Worm (Caenorhabditis elegans) whole organism, L3 larva: Measurements from ENCODE around the gene enpp-1.
"Not testable (repeated sequence)": the region's sequence is repeated elsewhere in the genome, so short reads cannot be mapped to it uniquely, and the experiment has no call there.

Experiments used
- ZK546.5 ChIP-seq: sonication (generic microtip); optimal IDR thresholded peaks from 2 replicates; lab custom pipeline; 2017; ENCODE audit warnings: missing biosample characterization, missing genetic modification characterization
- aly-2 ChIP-seq: fragments of 150-350 bp; optimal IDR thresholded peaks from 2 replicates; lab custom pipeline; 2014; ENCODE audit warnings: missing biosample characterization, missing genetic modification characterization
- ama-1 ChIP-seq: fragments of 150-350 bp; optimal IDR thresholded peaks from 2 replicates; lab custom pipeline; 2018
- ceh-28 ChIP-seq: fragments of 150-350 bp; optimal IDR thresholded peaks from 2 replicates; lab custom pipeline; 2014; ENCODE audit warnings: missing biosample characterization, missing genetic modification reagents, missing genetic modification characterization
- ceh-82 ChIP-seq: fragments of 150-350 bp; optimal IDR thresholded peaks from 2 replicates; lab custom pipeline; 2014; ENCODE audit warnings: missing biosample characterization, missing genetic modification characterization
- ceh-9 ChIP-seq: sonication (generic microtip); optimal IDR thresholded peaks from 2 replicates; lab custom pipeline; 2018; ENCODE audit warnings: missing biosample characterization, missing genetic modification characterization
- daf-12 ChIP-seq: fragments of 150-350 bp; optimal IDR thresholded peaks from 2 replicates; lab custom pipeline; 2014; ENCODE audit warnings: missing biosample characterization, missing genetic modification reagents, missing genetic modification characterization
- egl-27 ChIP-seq: sonication (generic microtip); optimal IDR thresholded peaks from 4 replicates; lab custom pipeline; 2017; ENCODE audit warnings: missing biosample characterization, missing genetic modification reagents, missing genetic modification characterization
- egl-5 ChIP-seq: fragments of 150-350 bp; optimal IDR thresholded peaks from 2 replicates; lab custom pipeline; 2017; ENCODE audit warnings: missing biosample characterization, missing genetic modification reagents, missing genetic modification characterization, inconsistent platforms
- elt-1 ChIP-seq: fragments of 150-350 bp; optimal IDR thresholded peaks from 2 replicates; lab custom pipeline; 2014; ENCODE audit warnings: missing biosample characterization, missing genetic modification characterization
- elt-2 ChIP-seq: sonication (generic microtip); optimal IDR thresholded peaks from 2 replicates; lab custom pipeline; 2016; ENCODE audit warnings: missing genetic modification reagents, mild to moderate bottlenecking, missing genetic modification characterization, missing compliant biosample characterization
- elt-3 ChIP-seq, 3 experiments: fragments of 150-350 bp in 1 of 3; sonication (generic microtip) in 2 of 3; optimal IDR thresholded peaks; 2 replicates in 2 of 3; 4 replicates in 1 of 3; lab custom pipeline; 2014 to 2017; ENCODE audit warnings: missing biosample characterization in 3 of 3, missing genetic modification characterization in 3 of 3
- eor-1 ChIP-seq, 2 experiments: fragments of 150-350 bp; optimal IDR thresholded peaks; 2 replicates each; lab custom pipeline; 2014 to 2018; ENCODE audit warnings: missing biosample characterization in 2 of 2, missing genetic modification characterization in 2 of 2
- fkh-10 ChIP-seq: sonication (generic microtip); optimal IDR thresholded peaks from 2 replicates; lab custom pipeline; 2017; ENCODE audit warnings: missing biosample characterization, missing genetic modification reagents, missing genetic modification characterization
- fos-1 ChIP-seq: fragments of 150-350 bp; optimal IDR thresholded peaks from 2 replicates; lab custom pipeline; 2014; ENCODE audit warnings: missing biosample characterization, missing genetic modification characterization
- hmg-11 ChIP-seq: sonication (generic microtip); optimal IDR thresholded peaks from 2 replicates; lab custom pipeline; 2016; ENCODE audit warnings: missing genetic modification characterization, missing compliant biosample characterization
- jun-1 ChIP-seq: fragments of 150-350 bp; optimal IDR thresholded peaks from 2 replicates; lab custom pipeline; 2014; ENCODE audit warnings: missing biosample characterization, missing genetic modification reagents, missing genetic modification characterization
- lin-15B ChIP-seq: fragments of 150-350 bp; optimal IDR thresholded peaks from 2 replicates; lab custom pipeline; 2014; ENCODE audit warnings: missing biosample characterization, missing genetic modification characterization
- lsy-12 ChIP-seq: sonication (generic microtip); optimal IDR thresholded peaks from 2 replicates; lab custom pipeline; 2016; ENCODE audit warnings: mild to moderate bottlenecking, missing genetic modification characterization, missing compliant biosample characterization
- mdl-1 ChIP-seq: fragments of 150-350 bp; optimal IDR thresholded peaks from 2 replicates; lab custom pipeline; 2014; ENCODE audit warnings: missing biosample characterization, missing genetic modification characterization
- mml-1 ChIP-seq: fragments of 150-350 bp; sonication (generic microtip); optimal IDR thresholded peaks from 3 replicates; lab custom pipeline; 2014; ENCODE audit warnings: missing biosample characterization, missing genetic modification characterization
- nhr-11 ChIP-seq: fragments of 150-350 bp; optimal IDR thresholded peaks from 2 replicates; lab custom pipeline; 2014; ENCODE audit warnings: missing biosample characterization, missing genetic modification characterization
- nhr-12 ChIP-seq: fragments of 150-350 bp; optimal IDR thresholded peaks from 2 replicates; lab custom pipeline; 2014; ENCODE audit warnings: missing biosample characterization, missing genetic modification characterization
- nhr-25 ChIP-seq: sonication (generic microtip); optimal IDR thresholded peaks from 2 replicates; lab custom pipeline; 2017; ENCODE audit warnings: missing biosample characterization, missing genetic modification characterization
- nhr-28 ChIP-seq: fragments of 150-350 bp; optimal IDR thresholded peaks from 2 replicates; lab custom pipeline; 2014; ENCODE audit warnings: missing biosample characterization, missing genetic modification characterization
- nhr-67 ChIP-seq: fragments of 150-350 bp; optimal IDR thresholded peaks from 2 replicates; lab custom pipeline; 2014; ENCODE audit warnings: missing biosample characterization, missing genetic modification characterization
- nhr-76 ChIP-seq: fragments of 150-350 bp; sonication (generic microtip); optimal IDR thresholded peaks from 5 replicates; lab custom pipeline; 2014; ENCODE audit warnings: missing biosample characterization, missing genetic modification characterization
- nhr-77 ChIP-seq: fragments of 150-350 bp; optimal IDR thresholded peaks from 2 replicates; lab custom pipeline; 2014; ENCODE audit warnings: missing biosample characterization, missing genetic modification characterization
- pha-4 ChIP-seq: fragments of 150-350 bp; optimal IDR thresholded peaks from 2 replicates; lab custom pipeline; 2014; ENCODE audit warnings: missing biosample characterization, missing genetic modification reagents, missing genetic modification characterization
- pqm-1 ChIP-seq: fragments of 150-350 bp; optimal IDR thresholded peaks from 2 replicates; lab custom pipeline; 2017; ENCODE audit warnings: missing biosample characterization, missing genetic modification characterization, inconsistent platforms
- sea-2 ChIP-seq: fragments of 150-350 bp; sonication (generic microtip); optimal IDR thresholded peaks from 4 replicates; lab custom pipeline; 2014; ENCODE audit warnings: missing biosample characterization, missing genetic modification reagents, missing genetic modification characterization
- skn-1 ChIP-seq: fragments of 150-350 bp; optimal IDR thresholded peaks from 2 replicates; lab custom pipeline; 2014; ENCODE audit warnings: missing biosample characterization, missing genetic modification characterization
- snpc-4 ChIP-seq: fragments of 150-350 bp; optimal IDR thresholded peaks from 2 replicates; lab custom pipeline; 2014; ENCODE audit warnings: missing biosample characterization, missing genetic modification characterization
- tbx-2 ChIP-seq: sonication (generic microtip); optimal IDR thresholded peaks from 2 replicates; lab custom pipeline; 2016; ENCODE audit warnings: mild to moderate bottlenecking, missing genetic modification characterization, missing compliant biosample characterization
- unc-39 ChIP-seq: sonication (generic microtip); optimal IDR thresholded peaks from 4 replicates; lab custom pipeline; 2017; ENCODE audit warnings: missing biosample characterization, missing genetic modification characterization
- zag-1 ChIP-seq: fragments of 150-350 bp; optimal IDR thresholded peaks from 2 replicates; lab custom pipeline; 2014; ENCODE audit warnings: missing biosample characterization, missing genetic modification characterization
- ztf-4 ChIP-seq: fragments of 150-350 bp; optimal IDR thresholded peaks from 2 replicates; lab custom pipeline; 2014; ENCODE audit warnings: missing biosample characterization, missing genetic modification characterization

enpp-1 gene

DNA sequence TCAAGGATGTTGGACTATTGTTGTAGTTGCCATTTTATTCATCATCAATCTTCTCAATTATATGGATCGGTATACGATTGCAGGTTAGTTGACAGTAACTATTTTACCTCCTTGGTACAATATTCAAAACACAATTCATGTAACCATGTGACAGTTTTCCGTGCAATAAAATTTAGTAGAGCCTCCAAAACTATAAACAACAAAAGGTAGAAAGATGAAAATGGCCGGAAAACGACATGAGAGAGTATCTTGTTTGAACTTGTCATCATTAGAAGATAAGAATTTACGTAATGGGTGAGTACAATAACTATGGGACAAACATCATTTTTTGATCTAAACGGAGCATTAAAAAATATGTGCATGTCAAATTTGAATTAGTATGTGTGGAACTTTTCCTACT is 16.1 kb upstream of the enpp-1 start:
- TF ChIP-seq mml-1 (tag; lab: Kevin White, UChicago) (no peak), aly-2 (tag; lab: Kevin White, UChicago) (no peak), ceh-82 (no peak), pqm-1 (peak; percentile 14), elt-2 (tag; lab: Kevin White, UChicago) (peak; percentile 17)

- TF ChIP-seq tbx-2 (tag; lab: Kevin White, UChicago) (no peak), ceh-9 (tag; lab: Kevin White, UChicago) (no peak), mml-1 (tag; lab: Kevin White, UChicago) (no peak), nhr-67 (tag; lab: Kevin White, UChicago) (no peak), lsy-12 (tag; lab: Kevin White, UChicago) (no peak), fos-1 (no peak), nhr-12 (tag; lab: Kevin White, UChicago) (no peak), zag-1 (tag; lab: Kevin White, UChicago) (no peak), hmg-11 (tag; lab: Kevin White, UChicago) (no peak), ztf-4 (tag; lab: Kevin White, UChicago) (no peak), eor-1 (tag; optimal IDR thresholded peaks at IDR 0.05; lab: Kevin White, UChicago) (no peak), ceh-82 (no peak), nhr-11 (no peak)
Measured at ce11 chrV:12117567-12118053, 13.6 kb upstream of the enpp-1 start, which contains the start of gene C13C4.8. TSS of gene C13C4.8 (plus strand) at chrV:12118003.

ce11 chrV:12120381-12120780 is 10.9 kb upstream of the enpp-1 start, which contains the start of gene C13C4.7:
TSS of gene C13C4.7 (minus strand) at chrV:12120481.
- no peak for TF ChIP-seq pha-4 (tag; lab: Kevin White, UChicago)
- no peak for TF ChIP-seq ZK546.5 (tag; lab: Kevin White, UChicago)
- no peak for TF ChIP-seq lsy-12 (tag; lab: Kevin White, UChicago)
- no peak for TF ChIP-seq ceh-82
- no peak for TF ChIP-seq jun-1 (tag; lab: Kevin White, UChicago)
- TF ChIP-seq fos-1, result no peak
- TF ChIP-seq egl-27, result no peak
- TF ChIP-seq elt-1 (tag; lab: Kevin White, UChicago), result no peak
- TF ChIP-seq elt-3 (tag; optimal IDR thresholded peaks at IDR 0.05; lab: Kevin White, UChicago), result no peak
- no peak for TF ChIP-seq ceh-28 (tag; lab: Kevin White, UChicago)
- TF ChIP-seq nhr-77 (tag; lab: Kevin White, UChicago), result no peak
- TF ChIP-seq mdl-1, result no peak
- no peak for TF ChIP-seq nhr-25 (tag; lab: Kevin White, UChicago)
- no peak for TF ChIP-seq elt-2 (tag; lab: Kevin White, UChicago)
- TF ChIP-seq daf-12 (tag; lab: Kevin White, UChicago), result no peak

DNA sequence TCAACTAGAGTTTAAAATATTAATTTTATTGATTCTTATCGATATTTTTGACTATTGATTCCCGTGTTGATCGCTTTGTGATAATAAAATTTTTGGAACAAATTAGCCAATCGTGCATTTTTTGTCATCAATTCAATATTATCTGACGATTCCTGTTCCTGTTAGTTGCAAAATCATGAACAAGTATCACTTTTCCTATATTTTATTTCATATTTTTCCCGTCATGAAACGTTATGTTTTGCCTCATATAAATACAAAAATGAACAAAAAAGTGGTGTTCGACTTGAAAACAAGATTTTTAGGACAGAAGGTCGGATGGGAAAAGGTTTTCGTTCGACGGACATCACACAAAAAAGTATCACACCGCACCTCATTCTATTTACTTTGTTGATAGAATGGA is 10.0 kb upstream of the enpp-1 start, which contains the start of gene C13C4.6:
TSS of gene C13C4.6 (plus strand) at position 301 of the 400 bp plus-strand sequence.
- peak; percentile 10 for TF ChIP-seq elt-2 (tag; lab: Kevin White, UChicago)
- no peak for TF ChIP-seq aly-2 (tag; lab: Kevin White, UChicago)
- no peak for TF ChIP-seq daf-12 (tag; lab: Kevin White, UChicago)
- TF ChIP-seq skn-1 (tag; lab: Kevin White, UChicago), result no peak
- no peak for TF ChIP-seq nhr-77 (tag; lab: Kevin White, UChicago)

DNA sequence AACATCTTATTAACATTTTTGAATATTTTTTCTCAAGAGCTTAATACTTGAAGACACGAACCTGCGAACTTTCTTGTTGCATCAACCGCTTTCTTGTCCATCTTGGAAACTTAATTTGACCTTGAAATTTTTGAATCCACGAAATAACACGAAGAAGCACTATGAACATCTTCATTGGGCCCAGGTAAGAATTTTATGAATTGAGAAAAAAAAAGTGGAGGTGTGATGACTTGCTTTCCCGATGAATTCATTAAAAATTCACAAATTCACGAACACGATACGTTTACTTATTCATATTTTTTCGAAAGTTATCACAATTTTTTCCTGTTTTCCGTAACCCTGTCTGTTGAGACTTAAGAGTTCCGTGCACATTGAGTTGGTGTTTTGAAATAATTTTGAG is 569 bp upstream of the enpp-1 start, which contains the start of gene C27A7.6:
TSS of gene C27A7.6 (minus strand) at position 101 of the 400 bp plus-strand sequence.
- TF ChIP-seq nhr-76 (tag; lab: Kevin White, UChicago); ama-1 (lab: Kevin White, UChicago); egl-5: not testable (repeated sequence)
- TF ChIP-seq, all 47 proteins: peak for 0; not testable (repeated sequence) for 47

DNA sequence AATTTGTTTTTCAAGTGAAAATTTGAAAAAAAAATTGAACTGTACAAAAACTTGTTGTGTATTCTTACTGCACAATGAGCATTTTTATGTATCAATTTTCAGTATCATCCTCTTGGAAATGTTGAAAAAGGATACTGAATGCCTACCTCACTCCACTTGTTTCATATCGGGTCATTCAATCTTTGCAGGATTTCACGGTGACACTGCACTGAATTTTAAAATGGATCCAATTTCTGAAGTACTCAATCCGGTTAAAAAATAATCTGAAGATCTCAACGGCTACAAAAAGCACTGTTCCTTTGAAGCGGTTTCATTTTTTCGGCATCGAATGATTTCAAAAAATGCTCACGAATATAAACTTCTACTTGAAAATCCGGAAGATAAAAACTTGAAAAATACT is 6.7 kb downstream of the enpp-1 start:
- no peak for TF ChIP-seq ceh-28 (tag; lab: Kevin White, UChicago)
- TF ChIP-seq nhr-25 (tag; lab: Kevin White, UChicago), result no peak
- TF ChIP-seq fos-1, result no peak
- no peak for TF ChIP-seq unc-39 (tag; lab: Kevin White, UChicago)
- no peak for TF ChIP-seq hmg-11 (tag; lab: Kevin White, UChicago)
- TF ChIP-seq lin-15B, result no peak
- no peak for TF ChIP-seq aly-2 (tag; lab: Kevin White, UChicago)
- no peak for TF ChIP-seq nhr-11
- TF ChIP-seq fkh-10, result no peak
- TF ChIP-seq ztf-4 (tag; lab: Kevin White, UChicago), result no peak
- no peak for TF ChIP-seq ZK546.5 (tag; lab: Kevin White, UChicago)
- TF ChIP-seq mdl-1, result no peak
- no peak for TF ChIP-seq zag-1 (tag; lab: Kevin White, UChicago)
- no peak for TF ChIP-seq sea-2
- no peak for TF ChIP-seq snpc-4 (tag; lab: Kevin White, UChicago)
- no peak for TF ChIP-seq nhr-28 (tag; lab: Kevin White, UChicago)
- TF ChIP-seq daf-12 (tag; lab: Kevin White, UChicago), result no peak
